Worm (Caenorhabditis elegans) whole organism, late embryonic: Measurements from ENCODE around the gene srp-2.
A peak's percentile ranks its signal among the peaks of the same experiment; 100 is the strongest.

Experiments used
- C38D4.7 ChIP-seq: fragments of 200-800 bp; sonication (Bioruptor generic); optimal IDR thresholded peaks from 2 replicates; lab custom pipeline; 2018; ENCODE audit warnings: mild to moderate bottlenecking, missing genetic modification characterization, moderate library complexity, missing compliant biosample characterization
- F13H6.1 ChIP-seq: sonication (generic microtip); optimal IDR thresholded peaks from 2 replicates; lab custom pipeline; 2016; ENCODE audit warnings: missing genetic modification characterization, missing compliant biosample characterization
- K02D7.2 ChIP-seq: sonication (generic microtip); optimal IDR thresholded peaks from 2 replicates; lab custom pipeline; 2017; ENCODE audit warnings: mild to moderate bottlenecking, missing genetic modification characterization, missing compliant biosample characterization
- T23F11.4 ChIP-seq: fragments of 200-800 bp; sonication (Bioruptor generic); optimal IDR thresholded peaks from 2 replicates; lab custom pipeline; 2018; ENCODE audit warnings: mild to moderate bottlenecking, missing genetic modification characterization, missing compliant biosample characterization
- Y22D7AL.16 ChIP-seq: sonication (generic microtip); optimal IDR thresholded peaks from 2 replicates; lab custom pipeline; 2016; ENCODE audit warnings: missing genetic modification characterization, missing compliant biosample characterization
- ahr-1 ChIP-seq: sonication (generic microtip); optimal IDR thresholded peaks from 2 replicates; lab custom pipeline; 2016; ENCODE audit warnings: missing genetic modification characterization, missing compliant biosample characterization
- ama-1 ChIP-seq: fragments of 150-350 bp; optimal IDR thresholded peaks from 2 replicates; lab custom pipeline; 2014
- ceh-19 ChIP-seq: fragments of 200-800 bp; sonication (Bioruptor generic); optimal IDR thresholded peaks from 2 replicates; lab custom pipeline; 2018; ENCODE audit warnings: mild to moderate bottlenecking, missing genetic modification characterization, missing compliant biosample characterization
- ceh-2 ChIP-seq: sonication (generic microtip); optimal IDR thresholded peaks from 2 replicates; lab custom pipeline; 2016; ENCODE audit warnings: missing genotype, missing genetic modification characterization, missing compliant biosample characterization
- ceh-24 ChIP-seq: sonication (generic microtip); optimal IDR thresholded peaks from 2 replicates; lab custom pipeline; 2016; ENCODE audit warnings: mild to moderate bottlenecking, missing genetic modification characterization, missing compliant biosample characterization
- ceh-30 ChIP-seq: fragments of 150-350 bp; optimal IDR thresholded peaks from 2 replicates; lab custom pipeline; 2014; ENCODE audit warnings: missing biosample characterization, missing genetic modification characterization
- ceh-31 ChIP-seq: sonication (generic microtip); optimal IDR thresholded peaks from 2 replicates; lab custom pipeline; 2016; ENCODE audit warnings: missing genetic modification characterization, missing compliant biosample characterization
- ceh-45 ChIP-seq: fragments of 200-800 bp; sonication (Bioruptor generic); IDR thresholded peaks from 2 replicates; pipeline ENCODE4 v1.3.6; 2022; ENCODE audit warnings: missing genetic modification reagents, missing genetic modification characterization, missing compliant biosample characterization
- ceh-9 ChIP-seq: sonication (generic microtip); optimal IDR thresholded peaks from 2 replicates; lab custom pipeline; 2016; ENCODE audit warnings: mild to moderate bottlenecking, missing genetic modification characterization, inconsistent platforms, missing compliant biosample characterization
- che-1 ChIP-seq: sonication (generic microtip); optimal IDR thresholded peaks from 2 replicates; lab custom pipeline; 2016; ENCODE audit warnings: mild to moderate bottlenecking, missing genetic modification characterization, missing compliant biosample characterization
- dve-1 ChIP-seq: sonication (generic microtip); optimal IDR thresholded peaks from 2 replicates; lab custom pipeline; 2017; ENCODE audit warnings: antibody characterized with exemption, mild to moderate bottlenecking, missing genetic modification characterization, missing compliant biosample characterization
- elt-4 ChIP-seq: sonication (generic microtip); optimal IDR thresholded peaks from 2 replicates; lab custom pipeline; 2016; ENCODE audit warnings: missing genetic modification characterization, missing compliant biosample characterization
- fax-1 ChIP-seq: sonication (generic microtip); optimal IDR thresholded peaks from 2 replicates; lab custom pipeline; 2016; ENCODE audit warnings: missing genotype, missing genetic modification characterization, missing compliant biosample characterization
- fkh-6 ChIP-seq: sonication (generic microtip); optimal IDR thresholded peaks from 2 replicates; lab custom pipeline; 2016; ENCODE audit warnings: missing genetic modification characterization, missing compliant biosample characterization
- hlh-13 ChIP-seq: fragments of 200-800 bp; sonication (Bioruptor generic); optimal IDR thresholded peaks from 2 replicates; lab custom pipeline; 2018; ENCODE audit warnings: mild to moderate bottlenecking, missing genetic modification characterization, missing compliant biosample characterization
- hlh-15 ChIP-seq: sonication (generic microtip); optimal IDR thresholded peaks from 2 replicates; lab custom pipeline; 2016; ENCODE audit warnings: missing genetic modification characterization, missing compliant biosample characterization
- hlh-6 ChIP-seq: sonication (generic microtip); optimal IDR thresholded peaks from 2 replicates; lab custom pipeline; 2016; ENCODE audit warnings: missing genotype, missing genetic modification characterization, missing compliant biosample characterization
- madf-2 ChIP-seq: sonication (generic microtip); optimal IDR thresholded peaks from 2 replicates; lab custom pipeline; 2017; ENCODE audit warnings: missing genetic modification characterization, missing compliant biosample characterization
- mec-3 ChIP-seq: sonication (generic microtip); optimal IDR thresholded peaks from 2 replicates; lab custom pipeline; 2016; ENCODE audit warnings: borderline replicate concordance, missing genetic modification characterization, missing compliant biosample characterization
- npax-4 ChIP-seq: sonication (generic microtip); optimal IDR thresholded peaks from 2 replicates; lab custom pipeline; 2016; ENCODE audit warnings: missing genetic modification characterization, missing compliant biosample characterization
- odd-2 ChIP-seq: sonication (generic microtip); optimal IDR thresholded peaks from 2 replicates; lab custom pipeline; 2017; ENCODE audit warnings: antibody characterized with exemption, mild to moderate bottlenecking, missing genetic modification characterization, missing compliant biosample characterization
- pat-9 ChIP-seq: fragments of 200-800 bp; sonication (Bioruptor generic); optimal IDR thresholded peaks from 2 replicates; lab custom pipeline; 2018; ENCODE audit warnings: mild to moderate bottlenecking, missing genetic modification characterization, moderate library complexity, missing compliant biosample characterization
- pros-1 ChIP-seq: fragments of 150-350 bp; optimal IDR thresholded peaks from 2 replicates; lab custom pipeline; 2014; ENCODE audit warnings: missing biosample characterization, missing genetic modification reagents, missing genetic modification characterization
- rnt-1 ChIP-seq: sonication (generic microtip); optimal IDR thresholded peaks from 2 replicates; lab custom pipeline; 2016; ENCODE audit warnings: missing genetic modification characterization, missing compliant biosample characterization
- sdc-2 ChIP-seq: sonication (generic microtip); optimal IDR thresholded peaks from 2 replicates; lab custom pipeline; 2016; ENCODE audit warnings: missing genotype, missing genetic modification characterization, missing compliant biosample characterization
- sox-2 ChIP-seq: fragments of 200-800 bp; sonication (Bioruptor generic); IDR thresholded peaks from 2 replicates; pipeline ENCODE4 v1.3.6; 2022; ENCODE audit warnings: missing genetic modification reagents, missing genetic modification characterization, missing compliant biosample characterization
- sox-4 ChIP-seq: sonication (generic microtip); optimal IDR thresholded peaks from 2 replicates; lab custom pipeline; 2017; ENCODE audit warnings: mild to moderate bottlenecking, missing genetic modification characterization, inconsistent platforms, missing compliant biosample characterization
- syd-9 ChIP-seq: sonication (generic microtip); optimal IDR thresholded peaks from 2 replicates; lab custom pipeline; 2016; ENCODE audit warnings: mild to moderate bottlenecking, missing genetic modification characterization, moderate library complexity, missing compliant biosample characterization
- tbx-2 ChIP-seq: sonication (generic microtip); optimal IDR thresholded peaks from 2 replicates; lab custom pipeline; 2016; ENCODE audit warnings: missing genetic modification characterization, missing compliant biosample characterization
- tbx-7 ChIP-seq: sonication (generic microtip); optimal IDR thresholded peaks from 2 replicates; lab custom pipeline; 2016; ENCODE audit warnings: missing genotype, missing genetic modification characterization, missing compliant biosample characterization
- unc-3 ChIP-seq, 2 experiments: fragments of 200-800 bp in 1 of 2; sonication (Bioruptor generic) in 1 of 2; sonication (generic microtip) in 1 of 2; conservative IDR thresholded peaks in 1 of 2; optimal IDR thresholded peaks in 1 of 2; 2 replicates each; pipeline versions ENCODE4 v1.3.6 to Lab custom; 2016 to 2022; ENCODE audit warnings: missing compliant biosample characterization in 2 of 2, missing genetic modification characterization in 2 of 2, missing genetic modification reagents in 1 of 2
- unc-55 ChIP-seq: sonication (generic microtip); optimal IDR thresholded peaks from 2 replicates; lab custom pipeline; 2017; ENCODE audit warnings: missing biosample characterization, missing genetic modification reagents, missing genetic modification characterization
- unc-86 ChIP-seq: sonication (generic microtip); optimal IDR thresholded peaks from 2 replicates; lab custom pipeline; 2016; ENCODE audit warnings: missing genetic modification characterization, missing compliant biosample characterization
- zip-5 ChIP-seq: sonication (generic microtip); optimal IDR thresholded peaks from 2 replicates; lab custom pipeline; 2016; ENCODE audit warnings: missing genetic modification characterization, missing compliant biosample characterization

Gene srp-2

DNA sequence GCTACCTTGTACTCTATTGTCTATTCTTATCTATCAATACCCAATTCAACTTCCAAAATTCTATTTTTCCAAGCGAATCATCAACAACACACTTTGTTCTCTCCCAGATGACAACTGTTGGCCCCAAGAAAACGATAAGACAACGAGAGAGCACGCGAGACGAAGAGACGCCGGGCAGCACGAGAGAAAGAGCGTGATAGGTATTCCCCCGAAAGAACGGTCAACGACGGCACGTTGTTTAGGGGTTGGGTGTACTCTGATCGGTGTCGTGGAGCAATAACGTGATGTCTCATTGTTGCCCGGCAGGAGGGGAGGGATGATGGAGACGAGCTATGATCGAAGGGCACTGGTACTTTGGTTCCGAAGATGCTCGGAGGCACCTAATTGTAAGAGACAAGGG lies 31.1 kb upstream of the srp-2 start (continued):
- TF ChIP-seq madf-2 (tag; lab: Kevin White, UChicago) = no peak
- TF ChIP-seq unc-55 (GFP tag; lab: Kevin White, UChicago) = peak; percentile 95
- TF ChIP-seq rnt-1 (tag; lab: Kevin White, UChicago) = peak; percentile 88
- TF ChIP-seq ceh-2 (tag; lab: Kevin White, UChicago) = no peak
- no peak for TF ChIP-seq tbx-7
- no peak for TF ChIP-seq ahr-1 (tag; lab: Kevin White, UChicago)
- TF ChIP-seq unc-86 (tag; lab: Kevin White, UChicago) = no peak
- TF ChIP-seq unc-3 (GFP tag; conservative IDR thresholded peaks at IDR 0.05; lab: Robert Waterston, UW) = no peak
- no peak for TF ChIP-seq unc-3 (tag; optimal IDR thresholded peaks at IDR 0.05; lab: Kevin White, UChicago)
- TF ChIP-seq sox-2 (GFP tag; lab: Robert Waterston, UW) = no peak
- no peak for TF ChIP-seq Y22D7AL.16
- TF ChIP-seq ceh-31 (tag; lab: Kevin White, UChicago) = no peak
- TF ChIP-seq ceh-30 (tag; lab: Kevin White, UChicago) = no peak
- no peak for TF ChIP-seq che-1 (tag; lab: Kevin White, UChicago)
- TF ChIP-seq fax-1 (tag; lab: Kevin White, UChicago) = no peak
- no peak for TF ChIP-seq elt-4 (tag; lab: Kevin White, UChicago)
- no peak for TF ChIP-seq sdc-2 (tag; lab: Kevin White, UChicago)
- TF ChIP-seq C38D4.7 (GFP tag; lab: Kevin White, UChicago) = no peak
- no peak for TF ChIP-seq hlh-13 (GFP tag; lab: Kevin White, UChicago)
- no peak for TF ChIP-seq ama-1 (lab: Kevin White, UChicago)
- no peak for TF ChIP-seq ceh-45 (GFP tag; lab: Robert Waterston, UW)
- no peak for TF ChIP-seq pros-1 (tag; lab: Kevin White, UChicago)

- TF ChIP-seq ceh-30 (tag; lab: Kevin White, UChicago) = no peak
- no peak for TF ChIP-seq hlh-6
- no peak for TF ChIP-seq C38D4.7 (GFP tag; lab: Kevin White, UChicago)
- no peak for TF ChIP-seq F13H6.1
- TF ChIP-seq dve-1 (tag; lab: Kevin White, UChicago) = no peak
- no peak for TF ChIP-seq syd-9 (tag; lab: Kevin White, UChicago)
- no peak for TF ChIP-seq madf-2 (tag; lab: Kevin White, UChicago)
- no peak for TF ChIP-seq ceh-2 (tag; lab: Kevin White, UChicago)
- TF ChIP-seq odd-2 (tag; lab: Kevin White, UChicago) = no peak
- no peak for TF ChIP-seq K02D7.2 (tag; lab: Kevin White, UChicago)
- no peak for TF ChIP-seq npax-4 (tag; lab: Kevin White, UChicago)
These were observed 26.3 kb upstream of the srp-2 start, which contains the start of gene srj-25 for ce11 chrV:736171-736570. Gene srj-25, minus strand, starts transcription at chrV:736271.

ce11 chrV:738770-739169 lies 23.7 kb upstream of the srp-2 start, which contains the start of gene srj-24:
Gene srj-24, minus strand, starts transcription at chrV:738870.
- TF ChIP-seq unc-3 (GFP tag; conservative IDR thresholded peaks at IDR 0.05; lab: Robert Waterston, UW) (no peak), unc-3 (tag; optimal IDR thresholded peaks at IDR 0.05; lab: Kevin White, UChicago) (no peak), pat-9 (tag; lab: Kevin White, UChicago) (no peak), ceh-9 (tag; lab: Kevin White, UChicago) (no peak), mec-3 (tag; lab: Kevin White, UChicago) (no peak), hlh-15 (no peak), fkh-6 (no peak), sox-4 (no peak), tbx-2 (tag; lab: Kevin White, UChicago) (no peak), unc-86 (tag; lab: Kevin White, UChicago) (no peak), zip-5 (tag; lab: Kevin White, UChicago) (no peak), npax-4 (tag; lab: Kevin White, UChicago) (no peak), fax-1 (tag; lab: Kevin White, UChicago) (no peak), ceh-19 (GFP tag; lab: Kevin White, UChicago) (no peak), rnt-1 (tag; lab: Kevin White, UChicago) (no peak), odd-2 (tag; lab: Kevin White, UChicago) (no peak), T23F11.4 (GFP tag; lab: Kevin White, UChicago) (no peak), ceh-24 (tag; lab: Kevin White, UChicago) (no peak)
- TF ChIP-seq, all 69 proteins: peak for 0
